Fruit fly (Drosophila melanogaster): ENCODE results near the gene Tbc1d15-17.

Gene Tbc1d15-17

dm6 chr2L:171499-172250 lies 35.3 kb upstream of the Tbc1d15-17 start (continued):
- TF ChIP-seq CG17186 (GFP tag; optimal IDR thresholded peaks at IDR 0.05) (no peak), CG10959 (GFP tag; IDR thresholded peaks at IDR 0.05) (no peak), ewg (GFP tag; optimal IDR thresholded peaks at IDR 0.05) (no peak), Dip3 (GFP tag; optimal IDR thresholded peaks at IDR 0.05) (no peak), chinmo (GFP tag; IDR thresholded peaks at IDR 0.05; ENCODE audit: partially characterized antibody) (peak; percentile 81; the same call in 1 of the 4 replicates), CG2875 (GFP tag; optimal IDR thresholded peaks at IDR 0.05) (no peak), sr (GFP tag; IDR thresholded peaks at IDR 0.05) (no peak), Hand (GFP tag; optimal IDR thresholded peaks at IDR 0.05) (no peak), Med (GFP tag) (peak; percentile 73), CG10654 (GFP tag; optimal IDR thresholded peaks at IDR 0.05) (no peak), yki (optimal IDR thresholded peaks at IDR 0.05) (no peak), CG14441 (GFP tag; IDR thresholded peaks at IDR 0.05) (no peak), maf-S (GFP tag; optimal IDR thresholded peaks at IDR 0.05) (no peak), CG2678 (tag; optimal IDR thresholded peaks at IDR 0.05) (peak; percentile 40), trh (GFP tag; optimal IDR thresholded peaks at IDR 0.05) (no peak), Mad (GFP tag; optimal IDR thresholded peaks at IDR 0.05) (no peak), pan (optimal IDR thresholded peaks at IDR 0.05) (no peak), pan (GFP tag; optimal IDR thresholded peaks at IDR 0.05 in 1 of 2, IDR thresholded peaks at IDR 0.05 in 1 of 2) (peak in 1 of 2 experiments; percentile 4), CG7271 (tag; optimal IDR thresholded peaks at IDR 0.05) (no peak), CG5245 (GFP tag; optimal IDR thresholded peaks at IDR 0.05) (no peak), tin (GFP tag; optimal IDR thresholded peaks at IDR 0.05) (no peak), tgo (GFP tag; IDR thresholded peaks at IDR 0.05) (no peak), CG17829 (tag; optimal IDR thresholded peaks at IDR 0.05) (no peak), vnd (GFP tag; IDR thresholded peaks at IDR 0.05; ENCODE audit: partially characterized antibody) (no peak), da (GFP tag; optimal IDR thresholded peaks at IDR 0.05) (no peak), tup (GFP tag; optimal IDR thresholded peaks at IDR 0.05) (no peak), CG17568 (GFP tag; optimal IDR thresholded peaks at IDR 0.05) (peak; percentile 13), B-H2 (GFP tag; optimal IDR thresholded peaks at IDR 0.05) (peak; percentile 7), esg (GFP tag; conservative IDR thresholded peaks at IDR 0.05) (no peak), prd (optimal IDR thresholded peaks at IDR 0.05) (no peak), prd (GFP tag; IDR thresholded peaks at IDR 0.05) (no peak), Hsf (GFP tag; optimal IDR thresholded peaks at IDR 0.05) (no peak), kni (GFP tag; optimal IDR thresholded peaks at IDR 0.05) (peak; percentile 79), Fer3 (tag; optimal IDR thresholded peaks at IDR 0.05) (peak; percentile 1), ftz-f1 (GFP tag; optimal IDR thresholded peaks at IDR 0.05) (no peak), Hr3 (GFP tag; optimal IDR thresholded peaks at IDR 0.05) (no peak), CG13296 (GFP tag; optimal IDR thresholded peaks at IDR 0.05) (peak; percentile 28), Bdp1 (GFP tag; optimal IDR thresholded peaks at IDR 0.05) (no peak), vvl (GFP tag; IDR thresholded peaks at IDR 0.05) (no peak; the same call in 1 of the 2 replicates), HLH54F (GFP tag; optimal IDR thresholded peaks at IDR 0.05) (no peak), pfk (GFP tag; optimal IDR thresholded peaks at IDR 0.05) (no peak), H15 (GFP tag; IDR thresholded peaks at IDR 0.05) (no peak), CG7357 (GFP tag; IDR thresholded peaks at IDR 0.05) (no peak), gsb-n (tag; optimal IDR thresholded peaks at IDR 0.05) (no peak), CG12659 (GFP tag; optimal IDR thresholded peaks at IDR 0.05) (no peak), en (GFP tag; optimal IDR thresholded peaks at IDR 0.05) (no peak), lilli (GFP tag; optimal IDR thresholded peaks at IDR 0.05) (no peak), dati (GFP tag; IDR thresholded peaks at IDR 0.05) (no peak), CG15269 (tag; optimal IDR thresholded peaks at IDR 0.05) (peak; percentile 90), ash1 (GFP tag; optimal IDR thresholded peaks at IDR 0.05) (peak; percentile 13), luna (GFP tag; optimal IDR thresholded peaks at IDR 0.05) (no peak)
